Fruit fly (Drosophila melanogaster) whole organism: ENCODE data around the gene Vajk2.

Source experiments
- CG8478 ChIP-seq: fragments of >200 bp; optimal IDR thresholded peaks from 2 replicates; lab custom pipeline; 2018; ENCODE audit warnings: inconsistent platforms
- Dll ChIP-seq: fragments of >200 bp; optimal IDR thresholded peaks from 2 replicates; lab custom pipeline; 2017
- EcR ChIP-seq, 2 experiments: fragments of >200 bp; optimal IDR thresholded peaks; 2 replicates each; lab custom pipeline; 2017; ENCODE audit warnings: missing biosample characterization in 2 of 2, missing genetic modification characterization in 2 of 2, missing genetic modification reagents in 2 of 2
- pan ChIP-seq: fragments of >200 bp; optimal IDR thresholded peaks from 2 replicates; lab custom pipeline; 2017
- psq ChIP-seq: fragments of >200 bp; optimal IDR thresholded peaks from 2 replicates; lab custom pipeline; 2017
- usp ChIP-seq: fragments of >200 bp; optimal IDR thresholded peaks from 2 replicates; lab custom pipeline; 2017; ENCODE audit warnings: missing biosample characterization, missing genetic modification characterization, mixed read lengths

Vajk2 gene

DNA sequence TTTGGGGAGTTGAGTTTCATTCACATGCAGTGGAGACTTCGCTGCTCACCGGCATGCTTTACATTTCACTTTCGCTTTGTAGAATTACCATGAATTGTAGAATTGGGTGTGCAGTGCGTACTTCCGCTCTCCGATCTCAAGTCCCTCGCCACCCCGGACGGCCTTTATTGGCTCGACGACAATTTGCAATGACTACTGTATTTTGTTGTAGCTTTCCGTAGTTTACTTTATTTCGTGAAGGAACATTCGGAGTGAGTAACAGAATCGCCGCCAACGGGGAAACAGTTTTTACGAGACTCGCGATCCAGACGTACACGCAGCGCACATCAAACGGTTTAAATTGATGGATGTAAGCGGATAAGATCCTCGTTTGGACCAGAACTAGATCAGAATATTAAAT, 22.7 kb upstream of the Vajk2 start, which contains the start of gene NimA:
Gene NimA, plus strand, starts transcription at position 301 of the 400 bp plus-strand sequence.
- TF ChIP-seq Dll (no peak), EcR (GFP tag; optimal IDR thresholded peaks at IDR 0.05; lab: Kevin White, UChicago) (no peak), pan (lab: Kevin White, UChicago) (no peak), usp (GFP tag; lab: Kevin White, UChicago) (no peak), CG8478 (lab: Kevin White, UChicago) (no peak), psq (no peak)

DNA sequence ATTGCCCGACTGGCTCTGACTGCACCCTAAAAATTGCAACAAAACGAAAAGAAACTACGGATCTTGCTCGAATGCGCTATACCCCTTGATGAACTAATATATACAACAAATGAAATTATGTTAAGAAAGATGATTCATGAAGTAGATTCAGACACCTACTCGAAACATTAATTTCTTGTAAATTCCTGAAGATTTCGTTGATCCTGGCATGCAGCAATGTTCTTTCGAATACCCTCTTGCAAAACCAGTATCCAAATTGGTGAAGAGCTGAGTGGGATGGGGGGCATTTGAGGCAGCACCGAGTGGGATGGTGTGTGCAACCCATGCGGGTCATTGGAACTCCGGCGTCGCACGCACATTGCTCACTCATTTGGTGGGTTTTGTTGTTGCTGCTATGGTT, 21.3 kb upstream of the Vajk2 start:
- no peak for TF ChIP-seq CG8478 (lab: Kevin White, UChicago)
- peak; percentile 94 for TF ChIP-seq pan (lab: Kevin White, UChicago)

DNA sequence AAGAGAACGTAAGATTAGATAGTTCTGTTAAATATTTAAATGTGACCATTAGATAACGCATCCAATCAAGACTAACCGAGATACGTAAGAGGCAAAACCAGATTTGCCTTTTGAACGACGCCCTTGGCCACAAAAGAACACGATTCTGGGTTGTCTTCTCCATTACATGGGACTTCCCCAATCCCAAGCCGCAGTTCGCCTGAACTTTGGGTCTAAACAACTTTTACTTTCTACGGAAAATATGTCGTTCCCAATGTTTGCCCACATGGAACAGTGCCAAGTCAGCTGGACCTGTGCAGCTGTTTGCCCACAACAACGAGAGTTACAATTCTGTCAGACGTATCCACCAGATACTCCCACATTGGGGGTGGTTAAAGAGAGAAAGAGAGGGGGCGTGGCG, 15.3 kb upstream of the Vajk2 start:
- TF ChIP-seq CG8478 (lab: Kevin White, UChicago): no peak
- TF ChIP-seq usp (GFP tag; lab: Kevin White, UChicago): no peak
- TF ChIP-seq pan (lab: Kevin White, UChicago): no peak
- no peak for TF ChIP-seq EcR (GFP tag; optimal IDR thresholded peaks at IDR 0.05; lab: Kevin White, UChicago)
- TF ChIP-seq Dll: no peak
- no peak for TF ChIP-seq psq

DNA sequence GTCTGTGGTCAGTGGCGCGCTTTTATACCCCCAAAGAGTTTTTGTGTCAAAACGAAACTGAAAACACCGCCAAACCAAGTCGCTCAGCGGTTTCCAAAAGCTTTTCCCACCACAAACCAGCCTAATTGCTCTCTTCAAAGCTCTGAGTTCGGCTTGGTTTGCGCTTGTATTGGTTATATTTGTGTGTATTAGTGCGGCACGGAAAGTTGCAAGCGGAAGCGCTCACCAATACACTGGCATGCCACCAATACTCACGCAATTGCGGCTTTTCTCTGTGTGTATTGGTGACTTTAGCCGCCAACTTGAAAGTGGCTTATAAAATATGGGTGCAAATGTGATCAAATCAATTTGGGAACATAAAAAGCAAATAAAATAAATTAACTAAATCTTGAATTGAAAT, 13.0 kb upstream of the Vajk2 start, which contains the start of gene Vajk3:
Gene Vajk3, minus strand, starts transcription at position 1 of the 400 bp plus-strand sequence.
- TF ChIP-seq psq (no peak), EcR (GFP tag; optimal IDR thresholded peaks at IDR 0.05; lab: Kevin White, UChicago) (no peak), usp (GFP tag; lab: Kevin White, UChicago) (no peak), Dll (no peak), CG8478 (lab: Kevin White, UChicago) (no peak), pan (lab: Kevin White, UChicago) (no peak)

DNA sequence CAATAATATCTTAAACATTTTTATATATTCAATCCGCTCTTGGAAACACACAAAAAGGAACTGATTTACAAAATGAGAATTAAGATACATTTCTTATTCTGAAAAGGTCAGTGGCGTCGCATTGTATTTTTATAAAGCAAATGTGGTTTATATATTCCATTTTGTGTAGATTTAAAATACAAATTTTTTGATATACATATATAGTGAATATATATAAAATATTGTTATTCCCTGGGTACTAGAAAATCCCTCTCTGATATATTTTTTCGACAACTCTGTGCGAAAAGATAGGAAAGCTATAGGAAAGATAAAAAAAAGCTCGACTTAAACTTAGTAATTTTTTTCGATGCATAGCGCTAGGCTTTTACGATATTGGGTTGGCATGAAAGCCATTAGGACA, 3.2 kb downstream of the Vajk2 start, which contains the start of gene CG42711:
Gene CG42711, minus strand, starts transcription at position 45 of the 400 bp plus-strand sequence.
- no peak for TF ChIP-seq usp (GFP tag; lab: Kevin White, UChicago)
- TF ChIP-seq pan (lab: Kevin White, UChicago): no peak
- no peak for TF ChIP-seq EcR (GFP tag; optimal IDR thresholded peaks at IDR 0.05; lab: Kevin White, UChicago)
- no peak for TF ChIP-seq psq
- TF ChIP-seq CG8478 (lab: Kevin White, UChicago): no peak
- no peak for TF ChIP-seq Dll

DNA sequence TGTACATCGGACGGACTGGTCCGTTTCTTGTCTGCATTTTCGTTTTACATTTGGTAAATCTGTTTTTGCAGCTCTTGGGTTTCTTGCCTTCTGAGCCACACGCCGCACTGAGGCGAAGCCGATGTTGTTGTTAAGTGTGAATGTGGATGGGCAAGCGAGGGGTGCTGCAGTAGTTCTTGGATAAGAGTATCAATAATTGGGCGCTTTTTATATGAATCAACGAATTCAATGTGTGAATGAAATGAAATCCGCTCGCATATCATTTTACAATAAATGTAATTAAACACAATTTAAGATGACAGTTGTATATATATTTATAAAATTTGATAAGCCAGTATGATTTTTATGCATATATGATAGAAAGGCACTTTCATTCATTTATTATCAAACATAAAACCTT, 6.0 kb downstream of the Vajk2 start:
- no peak for TF ChIP-seq usp (GFP tag; lab: Kevin White, UChicago)
- no peak for TF ChIP-seq EcR (GFP tag; optimal IDR thresholded peaks at IDR 0.05; lab: Kevin White, UChicago)
- TF ChIP-seq CG8478 (lab: Kevin White, UChicago): no peak
- TF ChIP-seq pan (lab: Kevin White, UChicago): no peak
- no peak for TF ChIP-seq Dll
- no peak for TF ChIP-seq psq

DNA sequence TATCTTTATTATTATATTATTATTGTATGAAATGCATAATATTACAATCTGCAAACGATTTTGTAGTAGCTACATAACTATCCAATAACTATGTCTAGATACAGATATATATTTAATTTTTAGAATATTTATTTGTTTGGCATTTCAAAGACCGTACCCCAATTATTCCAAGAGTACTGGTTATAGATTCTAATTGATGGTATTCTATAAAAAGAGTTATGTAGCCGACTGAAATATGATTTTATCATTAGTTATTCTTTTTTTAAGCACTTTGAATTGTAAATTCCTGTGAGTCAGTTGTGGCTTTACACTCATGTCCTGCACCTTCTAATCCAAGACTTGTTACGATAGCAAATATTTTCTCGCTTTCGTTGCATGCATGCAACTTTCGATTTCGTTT, 8.8 kb downstream of the Vajk2 start:
- TF ChIP-seq Dll (no peak), pan (lab: Kevin White, UChicago) (no peak), usp (GFP tag; lab: Kevin White, UChicago) (no peak), psq (no peak), EcR (GFP tag; optimal IDR thresholded peaks at IDR 0.05; lab: Kevin White, UChicago) (no peak), CG8478 (lab: Kevin White, UChicago) (no peak)

DNA sequence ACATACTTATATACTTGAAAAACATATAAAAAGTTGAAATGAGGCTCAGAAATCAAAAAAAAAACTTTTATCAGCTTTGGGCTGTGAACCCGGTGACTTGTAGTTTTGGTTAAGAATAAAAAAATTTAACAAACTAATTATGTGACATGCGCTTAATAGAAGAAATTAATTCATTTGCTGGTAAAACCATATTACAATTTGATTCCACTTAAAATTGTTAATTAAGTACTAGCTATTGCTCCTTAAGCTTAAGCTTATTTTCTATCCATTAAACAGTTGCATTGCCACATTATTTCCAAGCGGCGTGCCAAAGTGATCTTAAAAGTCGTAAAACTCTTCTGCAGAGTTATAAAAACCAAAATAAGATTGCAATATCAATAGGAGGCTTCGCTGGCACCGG, 10.5 kb downstream of the Vajk2 start:
- TF ChIP-seq usp (GFP tag; lab: Kevin White, UChicago) (no peak), psq (no peak), pan (lab: Kevin White, UChicago) (no peak), EcR (GFP tag; optimal IDR thresholded peaks at IDR 0.05; lab: Kevin White, UChicago) (no peak), Dll (no peak), CG8478 (lab: Kevin White, UChicago) (no peak)

DNA sequence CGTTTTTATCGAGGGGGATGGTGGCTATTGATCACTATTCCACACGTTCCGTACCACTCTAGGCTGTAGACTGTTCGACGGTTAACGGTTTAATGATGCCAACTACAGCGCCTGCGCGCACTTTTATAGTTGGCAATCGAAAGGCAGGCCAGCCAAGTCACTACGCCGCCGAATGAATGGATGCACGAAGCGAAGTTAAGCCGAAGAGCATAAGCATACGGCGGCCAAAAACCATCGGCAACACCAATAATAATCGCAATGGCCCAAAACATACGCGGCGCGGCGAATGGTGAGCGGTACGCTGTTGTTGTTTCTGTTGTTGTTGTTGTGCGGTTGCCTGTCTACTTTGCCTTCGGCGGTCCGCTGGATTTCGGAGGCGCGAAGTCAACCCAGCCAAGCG, 11.0 kb downstream of the Vajk2 start, which contains the start of gene Vajk1:
Gene Vajk1, minus strand, starts transcription at position 101 of the 400 bp plus-strand sequence.
- TF ChIP-seq psq (no peak), pan (lab: Kevin White, UChicago) (no peak), CG8478 (lab: Kevin White, UChicago) (no peak), Dll (no peak), usp (GFP tag; lab: Kevin White, UChicago) (no peak), EcR (GFP tag; optimal IDR thresholded peaks at IDR 0.05; lab: Kevin White, UChicago) (no peak)

DNA sequence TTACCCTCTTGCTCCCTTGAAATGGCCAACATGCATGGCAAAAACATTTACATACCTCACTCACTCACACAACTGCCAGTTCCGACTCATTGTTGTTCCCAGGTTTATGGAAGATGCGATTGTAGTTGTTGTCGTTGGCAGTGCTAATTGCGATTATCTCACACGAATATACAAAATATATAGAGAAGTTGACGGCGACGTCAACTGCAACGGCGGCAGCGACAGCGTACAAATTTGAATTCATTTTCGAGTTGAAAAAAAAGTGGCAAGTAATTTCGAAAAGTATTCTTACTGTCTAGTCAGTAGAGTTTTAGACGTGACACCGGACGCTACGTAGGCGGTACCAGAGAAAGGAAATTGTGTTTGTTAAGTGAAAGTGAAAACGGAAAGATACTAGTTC, 20.1 kb downstream of the Vajk2 start, which contains the start of gene Ance-3:
Gene Ance-3, plus strand, starts transcription at position 301 of the 400 bp plus-strand sequence.
- no peak for TF ChIP-seq CG8478 (lab: Kevin White, UChicago)
- TF ChIP-seq Dll: no peak
- no peak for TF ChIP-seq pan (lab: Kevin White, UChicago)
- TF ChIP-seq usp (GFP tag; lab: Kevin White, UChicago): no peak
- TF ChIP-seq EcR (GFP tag; optimal IDR thresholded peaks at IDR 0.05; lab: Kevin White, UChicago): no peak

DNA sequence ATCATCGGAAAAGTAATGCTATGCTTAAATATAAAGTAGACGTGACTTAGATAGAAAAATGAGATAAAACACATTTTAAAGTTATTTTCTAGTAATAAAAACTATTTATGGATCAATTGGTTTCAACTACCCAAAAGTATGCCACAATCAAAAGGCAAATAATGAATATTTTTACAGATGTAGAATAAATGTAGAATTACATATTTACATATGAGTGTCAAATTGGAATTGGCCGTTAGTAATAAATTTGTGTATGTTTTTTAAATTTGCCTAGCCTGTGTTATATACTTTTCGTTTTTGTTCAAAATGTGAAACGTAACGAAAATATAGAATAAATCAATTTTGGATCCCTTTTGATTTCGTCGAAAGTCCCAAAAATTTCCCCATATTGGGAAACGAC, 22.7 kb downstream of the Vajk2 start, which contains the start of gene Acyp:
Gene Acyp, plus strand, starts transcription at position 301 of the 400 bp plus-strand sequence.
- no peak for TF ChIP-seq pan (lab: Kevin White, UChicago)
- TF ChIP-seq EcR (GFP tag; optimal IDR thresholded peaks at IDR 0.05; lab: Kevin White, UChicago): no peak

DNA sequence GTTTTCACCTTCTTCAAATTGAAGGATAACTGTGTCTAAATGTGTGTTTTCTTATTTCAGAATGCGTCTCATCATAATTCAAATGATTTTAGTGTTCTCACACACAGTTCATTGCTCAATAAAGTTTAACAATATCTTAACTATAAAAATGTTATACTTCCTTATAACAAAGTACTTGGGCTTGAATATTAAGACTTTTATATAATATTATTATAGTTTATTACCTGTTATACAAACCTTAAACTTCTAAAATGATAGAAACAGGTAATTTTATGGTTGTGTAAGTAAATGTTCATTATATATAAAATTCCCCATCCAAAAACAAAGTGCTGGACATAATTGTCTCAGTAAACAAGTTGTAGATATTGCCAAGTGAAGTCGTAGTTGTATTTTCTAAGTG, 25.5 kb downstream of the Vajk2 start, which contains the start of gene Ance-2:
Gene Ance-2, plus strand, starts transcription at position 301 of the 400 bp plus-strand sequence.
- TF ChIP-seq pan (lab: Kevin White, UChicago): no peak
- TF ChIP-seq CG8478 (lab: Kevin White, UChicago): no peak
- TF ChIP-seq Dll: no peak
- no peak for TF ChIP-seq usp (GFP tag; lab: Kevin White, UChicago)
- no peak for TF ChIP-seq psq
- no peak for TF ChIP-seq EcR (GFP tag; optimal IDR thresholded peaks at IDR 0.05; lab: Kevin White, UChicago)
